Fruit fly (Drosophila melanogaster) whole organism, embryonic: ENCODE results near the gene CG2854.

Experiments used
- ATbp ChIP-seq: fragments of 200-800 bp; sonication (Bioruptor generic); optimal IDR thresholded peaks from 2 replicates; lab custom pipeline; 2017; ENCODE audit warnings: missing biosample characterization, mild to moderate bottlenecking, missing genetic modification characterization, missing genetic modification reagents
- Abd-B ChIP-seq: fragments of 200-800 bp; sonication (Bioruptor generic); optimal IDR thresholded peaks from 2 replicates; lab custom pipeline; 2018; ENCODE audit warnings: missing biosample characterization, mild to moderate bottlenecking, missing genetic modification characterization, moderate library complexity
- Antp ChIP-seq: fragments of 200-800 bp; sonication (Bioruptor generic); optimal IDR thresholded peaks from 3 replicates; lab custom pipeline; 2016; ENCODE audit warnings: missing biosample characterization, missing genetic modification characterization
- Awh ChIP-seq: fragments of 200-800 bp; sonication (Bioruptor generic); IDR thresholded peaks from 2 replicates; pipeline ENCODE4, ENCODE4 v1.3.6; 2022; ENCODE audit warnings: missing biosample characterization, missing genetic modification characterization
- CG10267 ChIP-seq: fragments of 200-800 bp; sonication (Bioruptor generic); optimal IDR thresholded peaks from 2 replicates; lab custom pipeline; 2018; ENCODE audit warnings: missing biosample characterization, mild to moderate bottlenecking, missing genetic modification characterization, moderate library complexity
- CG10431 ChIP-seq: fragments of 200-800 bp; sonication (Bioruptor generic); optimal IDR thresholded peaks from 3 replicates; lab custom pipeline; 2018; ENCODE audit warnings: missing biosample characterization, mild to moderate bottlenecking, missing genetic modification characterization
- CG10654 ChIP-seq: fragments of 200-800 bp; sonication (Bioruptor generic); optimal IDR thresholded peaks from 2 replicates; lab custom pipeline; 2016; ENCODE audit warnings: missing biosample characterization, missing genetic modification characterization
- CG10979 ChIP-seq: fragments of 200-800 bp; sonication (Bioruptor generic); optimal IDR thresholded peaks from 2 replicates; lab custom pipeline; 2018; ENCODE audit warnings: missing biosample characterization, mild to moderate bottlenecking, missing genetic modification characterization, moderate library complexity
- CG11093 ChIP-seq: fragments of 200-800 bp; sonication (Bioruptor generic); IDR thresholded peaks from 3 replicates; pipeline ENCODE4 v1.3.6; 2022; ENCODE audit warnings: missing biosample characterization, missing genetic modification characterization
- CG12104 ChIP-seq: fragments of 200-800 bp; sonication (Bioruptor generic); optimal IDR thresholded peaks from 3 replicates; lab custom pipeline; 2016; ENCODE audit warnings: missing biosample characterization, missing genetic modification characterization
- CG12299 ChIP-seq: fragments of 200-800 bp; sonication (Bioruptor generic); optimal IDR thresholded peaks from 2 replicates; lab custom pipeline; 2018; ENCODE audit warnings: missing biosample characterization, mild to moderate bottlenecking, missing genetic modification characterization
- CG13424 ChIP-seq: fragments of 200-800 bp; sonication (Bioruptor generic); optimal IDR thresholded peaks from 2 replicates; lab custom pipeline; 2019; ENCODE audit warnings: missing biosample characterization, mild to moderate bottlenecking, missing genetic modification characterization, moderate library complexity
- CG17912 ChIP-seq: fragments of 200-800 bp; sonication (Bioruptor generic); optimal IDR thresholded peaks from 2 replicates; lab custom pipeline; 2018; ENCODE audit warnings: missing biosample characterization, mild to moderate bottlenecking, missing genetic modification characterization
- CG18599 ChIP-seq: fragments of 200-800 bp; sonication (Bioruptor generic); optimal IDR thresholded peaks from 3 replicates; lab custom pipeline; 2017; ENCODE audit warnings: missing biosample characterization, missing genetic modification characterization, mild to moderate bottlenecking, moderate library complexity, missing genetic modification reagents
- CG3065 ChIP-seq: fragments of 200-800 bp; sonication (Bioruptor generic); optimal IDR thresholded peaks from 2 replicates; lab custom pipeline; 2016; ENCODE audit warnings: missing biosample characterization, missing genetic modification characterization
- CG4854 ChIP-seq: fragments of 200-800 bp; sonication (Bioruptor generic); optimal IDR thresholded peaks from 2 replicates; lab custom pipeline; 2016; ENCODE audit warnings: missing biosample characterization, missing genetic modification characterization, inconsistent platforms
- CG7357 ChIP-seq: fragments of 200-800 bp; sonication (Bioruptor generic); IDR thresholded peaks from 3 replicates; pipeline ENCODE4 v1.3.6; 2022; ENCODE audit warnings: missing biosample characterization, missing genetic modification characterization
- CG7745 ChIP-seq: fragments of 200-800 bp; sonication (Bioruptor generic); optimal IDR thresholded peaks from 2 replicates; lab custom pipeline; 2018; ENCODE audit warnings: missing biosample characterization, mild to moderate bottlenecking, missing genetic modification characterization, moderate library complexity
- CG7963 ChIP-seq: fragments of 200-800 bp; sonication (Bioruptor generic); IDR thresholded peaks from 3 replicates; pipeline ENCODE4 v1.3.6; 2022; ENCODE audit warnings: missing biosample characterization, missing genetic modification characterization; ENCODE audit not compliant: partially characterized antibody
- CG8290 ChIP-seq, 3 experiments: fragments of 200-800 bp; sonication (Bioruptor generic); optimal IDR thresholded peaks; 2 replicates each; lab custom pipeline; 2016 to 2019; ENCODE audit warnings: missing biosample characterization in 3 of 3, missing genetic modification characterization in 3 of 3, mild to moderate bottlenecking in 2 of 3, moderate library complexity in 1 of 3
- CG9817 ChIP-seq: fragments of 200-800 bp; sonication (Bioruptor generic); optimal IDR thresholded peaks from 2 replicates; lab custom pipeline; 2018; ENCODE audit warnings: missing biosample characterization, mild to moderate bottlenecking, missing genetic modification characterization, moderate library complexity
- CTCF ChIP-seq: fragments of 200-800 bp; sonication (Bioruptor generic); optimal IDR thresholded peaks from 2 replicates; lab custom pipeline; 2017; ENCODE audit warnings: missing biosample characterization, mild to moderate bottlenecking, missing genetic modification characterization, moderate library complexity
- D ChIP-seq, 2 experiments: fragments of 200-800 bp in 1 of 2; fragments of >200 bp in 1 of 2; sonication (Bioruptor generic) in 1 of 2; optimal IDR thresholded peaks; 2 replicates in 1 of 2; 3 replicates in 1 of 2; lab custom pipeline; 2017; ENCODE audit warnings: mild to moderate bottlenecking in 1 of 2, missing biosample characterization in 1 of 2, missing genetic modification characterization in 1 of 2, missing genetic modification reagents in 1 of 2
- Dll ChIP-seq: fragments of 200-800 bp; sonication (Bioruptor generic); IDR thresholded peaks from 4 replicates; pipeline ENCODE4 v1.3.6; 2022; ENCODE audit warnings: missing biosample characterization, missing genetic modification characterization; ENCODE audit not compliant: partially characterized antibody
- Ets97D ChIP-seq: fragments of 200-800 bp; sonication (Bioruptor generic); optimal IDR thresholded peaks from 3 replicates; lab custom pipeline; 2016; ENCODE audit warnings: missing biosample characterization, missing genetic modification characterization
- HLH54F ChIP-seq: fragments of 200-800 bp; sonication (Bioruptor generic); optimal IDR thresholded peaks from 3 replicates; lab custom pipeline; 2016; ENCODE audit warnings: missing biosample characterization, missing genetic modification characterization
- Hmx ChIP-seq: fragments of 200-800 bp; sonication (Bioruptor generic); optimal IDR thresholded peaks from 2 replicates; lab custom pipeline; 2016; ENCODE audit warnings: missing biosample characterization, missing genetic modification characterization
- MESR4 ChIP-seq: fragments of 200-800 bp; sonication (Bioruptor generic); optimal IDR thresholded peaks from 2 replicates; lab custom pipeline; 2018; ENCODE audit warnings: missing biosample characterization, mild to moderate bottlenecking, missing genetic modification characterization, moderate library complexity
- NC2α ChIP-seq: fragments of 200-800 bp; sonication (Bioruptor generic); optimal IDR thresholded peaks from 2 replicates; lab custom pipeline; 2016; ENCODE audit warnings: missing biosample characterization, missing genetic modification characterization
- NC2β ChIP-seq: fragments of 200-800 bp; sonication (Bioruptor generic); optimal IDR thresholded peaks from 2 replicates; lab custom pipeline; 2016; ENCODE audit warnings: missing biosample characterization, missing genetic modification characterization
- Ptx1 ChIP-seq: fragments of 200-800 bp; sonication (Bioruptor generic); IDR thresholded peaks from 2 replicates; pipeline ENCODE4 v1.3.6; 2022; ENCODE audit warnings: missing biosample characterization, missing genetic modification characterization
- Sox100B ChIP-seq: fragments of 200-800 bp; sonication (Bioruptor generic); optimal IDR thresholded peaks from 3 replicates; lab custom pipeline; 2018; ENCODE audit warnings: missing biosample characterization, mild to moderate bottlenecking, missing genetic modification characterization
- Spps ChIP-seq: fragments of 200-800 bp; sonication (Bioruptor generic); optimal IDR thresholded peaks from 2 replicates; lab custom pipeline; 2018; ENCODE audit warnings: missing biosample characterization, mild to moderate bottlenecking, missing genetic modification characterization
- ap ChIP-seq: fragments of 200-800 bp; sonication (Bioruptor generic); IDR thresholded peaks from 2 replicates; pipeline ENCODE4 v1.3.6; 2022; ENCODE audit warnings: missing biosample characterization, missing genetic modification characterization
- cad ChIP-seq: fragments of >200 bp; optimal IDR thresholded peaks from 2 replicates; lab custom pipeline; 2017; ENCODE audit warnings: missing biosample characterization, missing genetic modification characterization
- caup ChIP-seq: fragments of 200-800 bp; sonication (Bioruptor generic); optimal IDR thresholded peaks from 3 replicates; lab custom pipeline; 2017; ENCODE audit warnings: missing biosample characterization, mild to moderate bottlenecking, missing genetic modification characterization, moderate library complexity; ENCODE audit not compliant: severe bottlenecking
- chif ChIP-seq, 2 experiments: fragments of 200-800 bp; sonication (Bioruptor generic); optimal IDR thresholded peaks; 3 replicates each; lab custom pipeline; 2016; ENCODE audit warnings: missing biosample characterization in 2 of 2, missing genetic modification characterization in 2 of 2
- danr ChIP-seq: fragments of 200-800 bp; sonication (Bioruptor generic); IDR thresholded peaks from 2 replicates; pipeline ENCODE4 v1.3.6; 2022; ENCODE audit warnings: missing biosample characterization, missing genetic modification characterization
- dmrt99B ChIP-seq: fragments of 200-800 bp; sonication (Bioruptor generic); optimal IDR thresholded peaks from 2 replicates; lab custom pipeline; 2018; ENCODE audit warnings: missing biosample characterization, mild to moderate bottlenecking, missing genetic modification characterization, moderate library complexity
- ems ChIP-seq: fragments of 200-800 bp; sonication (Bioruptor generic); optimal IDR thresholded peaks from 3 replicates; lab custom pipeline; 2016; ENCODE audit warnings: missing biosample characterization, missing genetic modification characterization
- eve ChIP-seq, 2 experiments: fragments of >200 bp; optimal IDR thresholded peaks; 2 replicates each; lab custom pipeline; 2017; ENCODE audit warnings: missing biosample characterization in 2 of 2, missing genetic modification characterization in 2 of 2
- ind ChIP-seq: fragments of 200-800 bp; sonication (Bioruptor generic); optimal IDR thresholded peaks from 3 replicates; lab custom pipeline; 2016; ENCODE audit warnings: missing biosample characterization, missing genetic modification characterization
- ken ChIP-seq: fragments of 200-800 bp; sonication (Bioruptor generic); IDR thresholded peaks from 3 replicates; pipeline ENCODE4 v1.3.6; 2022; ENCODE audit warnings: missing biosample characterization, missing genetic modification characterization
- lmd ChIP-seq: fragments of 200-800 bp; sonication (Bioruptor generic); IDR thresholded peaks from 2 replicates; pipeline ENCODE4 v1.3.6; 2022; ENCODE audit warnings: missing biosample characterization, missing genetic modification characterization
- org-1 ChIP-seq: fragments of 200-800 bp; sonication (Bioruptor generic); optimal IDR thresholded peaks from 2 replicates; lab custom pipeline; 2017; ENCODE audit warnings: missing biosample characterization, missing genetic modification characterization
- phol ChIP-seq: fragments of 200-800 bp; sonication (Bioruptor generic); optimal IDR thresholded peaks from 3 replicates; lab custom pipeline; 2018; ENCODE audit warnings: missing biosample characterization, mild to moderate bottlenecking, missing genetic modification characterization, moderate library complexity
- psq ChIP-seq: fragments of 200-800 bp; sonication (Bioruptor generic); optimal IDR thresholded peaks from 2 replicates; lab custom pipeline; 2017; ENCODE audit warnings: missing biosample characterization, missing genetic modification characterization
- slp2 ChIP-seq: fragments of 200-800 bp; sonication (Bioruptor generic); optimal IDR thresholded peaks from 2 replicates; lab custom pipeline; 2016; ENCODE audit warnings: missing biosample characterization, missing genetic modification characterization
- sqz ChIP-seq: fragments of 200-800 bp; sonication (Bioruptor generic); optimal IDR thresholded peaks from 3 replicates; lab custom pipeline; 2018; ENCODE audit warnings: missing biosample characterization, mild to moderate bottlenecking, missing genetic modification characterization
- ssp ChIP-seq: fragments of 200-800 bp; sonication (Bioruptor generic); IDR thresholded peaks from 2 replicates; pipeline ENCODE4 v1.3.6; 2022; ENCODE audit warnings: missing biosample characterization, missing genetic modification characterization
- yki ChIP-seq: fragments of >200 bp; optimal IDR thresholded peaks from 3 replicates; lab custom pipeline; 2018

The CG2854 gene

DNA sequence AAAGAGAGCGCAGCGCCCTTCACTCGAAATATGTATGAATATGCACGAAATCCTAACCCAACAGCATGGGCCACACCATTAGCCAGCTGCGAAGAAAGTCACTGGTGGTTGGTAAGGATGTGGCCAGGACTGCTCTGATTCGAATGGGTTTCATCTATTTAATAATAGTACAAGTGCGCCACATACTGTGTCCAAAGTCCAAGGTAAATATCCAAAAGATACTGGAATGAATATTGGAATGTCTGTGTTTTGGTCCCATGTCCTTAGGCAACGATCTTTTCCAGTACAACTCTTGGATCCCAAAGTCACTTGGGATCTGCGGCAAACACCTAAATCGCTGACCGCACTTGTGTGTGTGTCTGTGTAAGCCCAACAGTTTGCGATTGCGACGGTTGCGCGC is 20.6 kb upstream of the CG2854 start (continued):
- TF ChIP-seq CG4854 (GFP tag; lab: Kevin White, UChicago) (peak; percentile 15), ATbp (GFP tag; lab: Kevin White, UChicago) (peak; percentile 43), eve (GFP tag; optimal IDR thresholded peaks at IDR 0.05; lab: Kevin White, UChicago) (no peak), dmrt99B (tag; lab: Kevin White, UChicago) (peak; percentile 88), caup (GFP tag; lab: Kevin White, UChicago) (peak; percentile 28), MESR4 (GFP tag; lab: Kevin White, UChicago) (no peak), ind (peak; percentile 62), CG7357 (GFP tag; lab: Robert Waterston, UW) (peak; percentile 59; the same call in 2 of the 3 replicates), CG13424 (tag; lab: Kevin White, UChicago) (peak; percentile 52), NC2β (GFP tag; lab: Kevin White, UChicago) (no peak), slp2 (GFP tag; lab: Kevin White, UChicago) (peak; percentile 18), CG10431 (GFP tag; lab: Kevin White, UChicago) (no peak), phol (tag; lab: Kevin White, UChicago) (peak; percentile 69), Hmx (GFP tag; lab: Kevin White, UChicago) (no peak), ken (GFP tag; lab: Robert Waterston, UW) (peak; percentile 38; the same call in 1 of the 3 replicates), Awh (GFP tag; lab: Robert Waterston, UW) (peak; percentile 71), ems (GFP tag; lab: Kevin White, UChicago) (peak; percentile 46), lmd (GFP tag; lab: Robert Waterston, UW) (peak; percentile 66), CG10979 (tag; lab: Kevin White, UChicago) (peak; percentile 52), Abd-B (GFP tag; lab: Kevin White, UChicago) (peak; percentile 20), CG17912 (no peak), NC2α (GFP tag; lab: Kevin White, UChicago) (no peak), CG12299 (tag; lab: Kevin White, UChicago) (peak; percentile 17), HLH54F (peak; percentile 41), cad (GFP tag; lab: Kevin White, UChicago) (no peak), psq (GFP tag; lab: Kevin White, UChicago) (peak; percentile 13), CG12104 (peak; percentile 46), chif (GFP tag; optimal IDR thresholded peaks at IDR 0.05; lab: Kevin White, UChicago) (peak; percentile 22 to 40), CG7963 (no peak), Sox100B (GFP tag; lab: Kevin White, UChicago) (peak; percentile 78), CG10267 (tag; lab: Kevin White, UChicago) (peak; percentile 4), yki (lab: Kevin White, UChicago) (no peak), Antp (GFP tag; lab: Kevin White, UChicago) (peak; percentile 59), CG11093 (GFP tag; lab: Robert Waterston, UW) (peak; percentile 53; the same call in 2 of the 3 replicates), ssp (GFP tag; lab: Robert Waterston, UW) (peak; percentile 18; the same call in 1 of the 2 replicates), CTCF (GFP tag; lab: Kevin White, UChicago) (no peak), CG9817 (peak; percentile 17), sqz (GFP tag; lab: Kevin White, UChicago) (no peak), ap (peak; percentile 28; the same call in 1 of the 2 replicates), Dll (GFP tag; lab: Robert Waterston, UW) (no peak), CG7745 (tag; lab: Kevin White, UChicago) (no peak), CG8290 (GFP tag; optimal IDR thresholded peaks at IDR 0.05; lab: Kevin White, UChicago) (no peak), CG8290 (tag; optimal IDR thresholded peaks at IDR 0.05; lab: Kevin White, UChicago) (peak in 1 of 2 experiments; percentile 74), Spps (tag; lab: Kevin White, UChicago) (no peak), CG10654 (GFP tag; lab: Kevin White, UChicago) (peak; percentile 54), Ets97D (no peak), CG18599 (peak; percentile 72), CG3065 (GFP tag; lab: Kevin White, UChicago) (no peak), org-1 (GFP tag; lab: Kevin White, UChicago) (peak; percentile 72), D (optimal IDR thresholded peaks at IDR 0.05; lab: Kevin White, UChicago) (no peak), D (GFP tag; optimal IDR thresholded peaks at IDR 0.05; lab: Kevin White, UChicago) (peak; percentile 37), danr (0 out of 2 replicates have a peak, but pooled peaks have one; percentile 22), Ptx1 (GFP tag; lab: Robert Waterston, UW) (peak; percentile 79)
